Worm (Caenorhabditis elegans) whole organism, L1 larva: ENCODE results near the gene popl-5.

Experiments
- C04F5.9 ChIP-seq: sonication (generic microtip); optimal IDR thresholded peaks from 2 replicates; lab custom pipeline; 2016; ENCODE audit warnings: missing genetic modification characterization, missing compliant biosample characterization
- ceh-63 ChIP-seq: fragments of 200-800 bp; sonication (Bioruptor generic); optimal IDR thresholded peaks from 2 replicates; lab custom pipeline; 2018; ENCODE audit warnings: mild to moderate bottlenecking, missing genetic modification characterization, missing compliant biosample characterization
- dsc-1 ChIP-seq: sonication (generic microtip); optimal IDR thresholded peaks from 2 replicates; lab custom pipeline; 2016; ENCODE audit warnings: mild to moderate bottlenecking, missing genetic modification characterization, missing compliant biosample characterization
- efl-1 ChIP-seq, 4 experiments: fragments of 150-350 bp; optimal IDR thresholded peaks in 3 of 4; peaks in 1 of 4; 1 replicate in 1 of 4; 2 replicates in 3 of 4; lab custom pipeline; 2014; ENCODE audit warnings: missing biosample characterization in 2 of 4, missing genetic modification characterization in 2 of 4, missing genetic modification reagents in 2 of 4
- egl-13 ChIP-seq: sonication (generic microtip); optimal IDR thresholded peaks from 2 replicates; lab custom pipeline; 2016; ENCODE audit warnings: missing genotype, missing genetic modification reagents, missing genetic modification characterization, missing compliant biosample characterization
- ets-5 ChIP-seq: fragments of 200-800 bp; sonication (Bioruptor generic); IDR thresholded peaks from 2 replicates; pipeline ENCODE4 v1.3.6; 2022; ENCODE audit warnings: missing genetic modification characterization, missing compliant biosample characterization
- fos-1 ChIP-seq: fragments of 150-350 bp; optimal IDR thresholded peaks from 2 replicates; lab custom pipeline; 2014; ENCODE audit warnings: missing biosample characterization, missing genetic modification characterization
- hlh-17 ChIP-seq: fragments of 200-800 bp; sonication (Bioruptor generic); optimal IDR thresholded peaks from 2 replicates; lab custom pipeline; 2018; ENCODE audit warnings: missing genetic modification characterization, mild to moderate bottlenecking, missing compliant biosample characterization, moderate library complexity, borderline replicate concordance
- irx-1 ChIP-seq: sonication (generic microtip); optimal IDR thresholded peaks from 2 replicates; lab custom pipeline; 2016; ENCODE audit warnings: missing genetic modification characterization, missing compliant biosample characterization
- lin-14 ChIP-seq: fragments of 200-800 bp; sonication (Bioruptor generic); optimal IDR thresholded peaks from 2 replicates; lab custom pipeline; 2018; ENCODE audit warnings: mild to moderate bottlenecking, missing genetic modification characterization, moderate library complexity, missing compliant biosample characterization
- lir-3 ChIP-seq: sonication (generic microtip); optimal IDR thresholded peaks from 2 replicates; lab custom pipeline; 2016; ENCODE audit warnings: mild to moderate bottlenecking, missing genetic modification characterization, moderate library complexity, missing compliant biosample characterization; ENCODE audit not compliant: poor library complexity
- mab-9 ChIP-seq: fragments of 200-800 bp; sonication (Bioruptor generic); IDR thresholded peaks from 2 replicates; pipeline ENCODE4 v1.3.6; 2022; ENCODE audit warnings: missing genetic modification reagents, missing genetic modification characterization, missing compliant biosample characterization
- mef-2 ChIP-seq: fragments of 150-350 bp; optimal IDR thresholded peaks from 2 replicates; lab custom pipeline; 2014; ENCODE audit warnings: missing biosample characterization, missing genetic modification characterization
- nhr-237 ChIP-seq: fragments of 150-350 bp; optimal IDR thresholded peaks from 2 replicates; lab custom pipeline; 2014; ENCODE audit warnings: missing biosample characterization, missing genetic modification characterization
- nhr-71 ChIP-seq: sonication (generic microtip); optimal IDR thresholded peaks from 2 replicates; lab custom pipeline; 2016; ENCODE audit warnings: mild to moderate bottlenecking, missing genetic modification characterization, moderate library complexity, missing compliant biosample characterization
- nhr-84 ChIP-seq: sonication (generic microtip); optimal IDR thresholded peaks from 2 replicates; lab custom pipeline; 2017; ENCODE audit warnings: missing biosample characterization, missing genetic modification characterization
- nhr-85 ChIP-seq: sonication (generic microtip); peaks from one replicate; lab custom pipeline; 2016; ENCODE audit warnings: missing genetic modification characterization, inconsistent platforms, missing compliant biosample characterization
- nhr-90 ChIP-seq: sonication (generic microtip); optimal IDR thresholded peaks from 2 replicates; lab custom pipeline; 2016; ENCODE audit warnings: mild to moderate bottlenecking, missing genetic modification characterization, missing compliant biosample characterization; ENCODE audit not compliant: poor library complexity
- pag-3 ChIP-seq: sonication (generic microtip); optimal IDR thresholded peaks from 2 replicates; lab custom pipeline; 2017; ENCODE audit warnings: missing genetic modification characterization, mild to moderate bottlenecking, missing compliant biosample characterization, antibody characterized with exemption, borderline replicate concordance; ENCODE audit not compliant: insufficient read depth
- pqm-1 ChIP-seq: sonication (generic microtip); optimal IDR thresholded peaks from 3 replicates; lab custom pipeline; 2017; ENCODE audit warnings: missing biosample characterization, missing genetic modification characterization
- skn-1 ChIP-seq: fragments of 150-350 bp; optimal IDR thresholded peaks from 2 replicates; lab custom pipeline; 2014; ENCODE audit warnings: missing biosample characterization, missing genetic modification characterization
- snpc-4 ChIP-seq: fragments of 150-350 bp; optimal IDR thresholded peaks from 2 replicates; lab custom pipeline; 2014; ENCODE audit warnings: missing biosample characterization, missing genetic modification characterization
- tlp-1 ChIP-seq: fragments of 150-350 bp; optimal IDR thresholded peaks from 2 replicates; lab custom pipeline; 2014; ENCODE audit warnings: missing biosample characterization, missing genetic modification characterization
- unc-30 ChIP-seq: sonication (generic microtip); optimal IDR thresholded peaks from 2 replicates; lab custom pipeline; 2017; ENCODE audit warnings: missing biosample characterization, missing genetic modification characterization
- unc-62 ChIP-seq: fragments of 150-350 bp; optimal IDR thresholded peaks from 2 replicates; lab custom pipeline; 2014; ENCODE audit warnings: missing biosample characterization, missing genetic modification reagents, missing genetic modification characterization
- vab-15 ChIP-seq: sonication (generic microtip); optimal IDR thresholded peaks from 2 replicates; lab custom pipeline; 2017; ENCODE audit warnings: missing genotype, mild to moderate bottlenecking, missing genetic modification characterization, missing compliant biosample characterization
- ztf-11 ChIP-seq, 2 experiments: sonication (generic microtip); optimal IDR thresholded peaks; 2 replicates each; lab custom pipeline; 2016 to 2017; ENCODE audit warnings: missing genetic modification characterization in 2 of 2, missing biosample characterization in 1 of 2, missing compliant biosample characterization in 1 of 2

Gene popl-5

ce11 chrIII:11463726-11464125, 23.4 kb downstream of the popl-5 start (continued):
- TF ChIP-seq irx-1 (tag; lab: Kevin White, UChicago) (no peak), pqm-1 (tag; lab: Kevin White, UChicago) (no peak), snpc-4 (peak; percentile 98), nhr-85 (tag; lab: Kevin White, UChicago) (peak; percentile 59), mab-9 (GFP tag; lab: Robert Waterston, UW) (peak; percentile 42; the same call in 1 of the 2 replicates), egl-13 (no peak)

DNA sequence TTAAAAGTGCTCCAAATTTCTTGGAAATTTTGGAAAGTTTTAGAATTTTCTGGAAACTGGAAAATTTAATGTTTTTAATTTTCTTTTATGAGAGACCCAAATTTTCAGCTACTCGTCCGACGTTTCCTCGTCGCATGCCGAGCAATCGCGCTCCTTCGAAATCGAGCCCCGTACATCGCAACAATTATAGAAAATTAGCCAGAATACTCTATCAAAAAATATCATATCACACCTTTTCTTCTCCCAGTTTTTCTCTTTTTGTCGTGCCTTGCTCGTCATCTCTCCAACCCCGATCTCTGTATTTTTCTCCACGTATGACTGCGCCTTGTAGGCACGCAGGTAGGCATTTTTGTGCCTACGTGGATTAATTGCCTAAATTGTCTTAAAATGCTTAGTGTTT, 24.8 kb downstream of the popl-5 start:
- TF ChIP-seq efl-1 (optimal IDR thresholded peaks at IDR 0.05; lab: Kevin White, UChicago) (no peak), efl-1 (GFP tag; optimal IDR thresholded peaks at IDR 0.05 in 1 of 2; lab: Kevin White, UChicago) (peak in 1 of 2 experiments; percentile 65), nhr-90 (tag; lab: Kevin White, UChicago) (no peak), unc-62 (GFP tag; lab: Kevin White, UChicago) (no peak)

- no peak for TF ChIP-seq tlp-1 (tag; lab: Kevin White, UChicago)
- TF ChIP-seq efl-1 (optimal IDR thresholded peaks at IDR 0.05; lab: Kevin White, UChicago): no peak
- TF ChIP-seq efl-1 (GFP tag; optimal IDR thresholded peaks at IDR 0.05 in 1 of 2; lab: Kevin White, UChicago): peak in 1 of 2 experiments; percentile 12
These were observed 27.3 kb downstream of the popl-5 start for ce11 chrIII:11459802-11460201.

DNA sequence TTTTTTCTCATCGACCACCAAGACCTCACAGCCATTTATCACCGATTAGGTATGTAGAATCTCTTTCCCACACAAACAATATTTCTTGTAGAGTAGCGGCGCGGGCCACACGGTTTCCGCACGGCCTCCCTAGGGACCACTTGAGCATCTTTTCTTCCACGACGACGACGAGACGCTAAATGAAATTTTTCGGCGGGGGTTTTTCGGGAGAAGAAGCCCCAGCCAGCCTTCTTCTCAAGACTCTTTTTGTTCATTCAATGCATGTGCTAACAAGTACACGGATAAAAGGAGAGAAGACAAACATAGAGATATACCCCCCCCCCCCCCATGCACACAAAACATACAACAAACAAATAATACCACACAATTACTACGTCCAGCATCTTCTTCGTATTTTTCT, 28.1 kb downstream of the popl-5 start:
- TF ChIP-seq lin-14 (GFP tag; lab: Kevin White, UChicago) (peak; percentile 62), ets-5 (no peak)

- TF ChIP-seq lin-14 (GFP tag; lab: Kevin White, UChicago) (peak; percentile 54), lir-3 (tag; lab: Kevin White, UChicago) (no peak)
These were observed 29.2 kb downstream of the popl-5 start for ce11 chrIII:11457911-11458310.

DNA sequence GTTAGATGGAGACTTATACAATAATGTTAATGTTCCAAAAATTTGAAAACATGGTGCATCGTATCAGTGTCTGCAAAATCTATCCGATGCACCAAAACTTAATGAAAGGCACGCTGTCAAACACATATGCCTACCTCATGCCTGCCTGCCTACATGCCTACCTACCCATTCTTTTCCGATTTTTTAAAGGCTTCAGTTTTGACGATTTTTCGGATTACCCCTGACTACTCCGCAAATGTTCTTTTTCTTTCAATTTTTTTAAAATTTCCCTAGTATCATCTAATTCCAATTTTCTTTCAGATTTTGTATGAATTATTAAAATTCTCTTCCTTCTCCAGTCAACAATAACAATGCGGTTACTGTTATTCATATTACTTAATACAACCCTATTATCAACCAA, 30.6 kb downstream of the popl-5 start, which contains the start of gene plr-1:
Gene plr-1, plus strand, starts transcription at position 301 of the 400 bp plus-strand sequence.
- TF ChIP-seq dsc-1 (tag; lab: Kevin White, UChicago) (no peak), mef-2 (tag; lab: Kevin White, UChicago) (no peak), efl-1 (optimal IDR thresholded peaks at IDR 0.05; lab: Kevin White, UChicago) (no peak), efl-1 (GFP tag; optimal IDR thresholded peaks at IDR 0.05 in 1 of 2; lab: Kevin White, UChicago) (peak in 1 of 2 experiments; percentile 19), pag-3 (tag; lab: Kevin White, UChicago) (no peak), nhr-237 (tag; lab: Kevin White, UChicago) (no peak), nhr-90 (tag; lab: Kevin White, UChicago) (no peak), ceh-63 (no peak)

- TF ChIP-seq vab-15 (no peak), dsc-1 (tag; lab: Kevin White, UChicago) (peak; percentile 93), hlh-17 (GFP tag; lab: Kevin White, UChicago) (no peak), fos-1 (tag; lab: Kevin White, UChicago) (no peak)
- TF ChIP-seq, all 84 proteins: peak for 1
These were observed 33.2 kb downstream of the popl-5 start for ce11 chrIII:11453970-11454369.

- TF ChIP-seq mab-9 (GFP tag; lab: Robert Waterston, UW) (no peak), nhr-84 (tag; lab: Kevin White, UChicago) (no peak), irx-1 (tag; lab: Kevin White, UChicago) (no peak), nhr-71 (tag; lab: Kevin White, UChicago) (no peak), C04F5.9 (tag; lab: Kevin White, UChicago) (no peak), ztf-11 (tag; optimal IDR thresholded peaks at IDR 0.05; lab: Kevin White, UChicago) (no peak), skn-1 (no peak), unc-30 (tag; lab: Kevin White, UChicago) (no peak), pqm-1 (tag; lab: Kevin White, UChicago) (no peak)
These were observed 34.6 kb downstream of the popl-5 start for ce11 chrIII:11452530-11452929.
